Worm (Caenorhabditis elegans): ENCODE data around the gene C05G5.5.

Gene C05G5.5

DNA sequence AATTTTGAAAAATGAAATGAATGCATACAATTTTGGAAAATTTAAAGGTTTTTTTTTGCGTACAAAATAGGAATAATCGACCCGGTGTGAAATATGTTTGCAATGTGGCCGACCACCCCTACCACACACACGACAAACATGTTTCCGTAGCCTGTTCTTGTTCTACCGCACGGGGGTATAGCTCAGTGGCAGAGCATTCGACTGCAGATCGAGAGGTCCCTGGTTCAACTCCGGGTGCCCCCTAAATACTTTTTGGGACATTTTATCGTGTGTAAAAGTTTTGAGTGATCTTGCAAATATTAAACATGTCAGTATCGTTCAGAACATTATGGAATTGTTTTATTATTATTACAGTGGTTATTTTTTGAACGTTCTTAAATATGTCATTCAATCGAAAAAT lies 43.8 kb upstream of the C05G5.5 start (continued):
- peak; percentile 58 for TF ChIP-seq zim-3 (tag; optimal IDR thresholded peaks at IDR 0.05)
- peak; percentile 57 for TF ChIP-seq hlh-12 (tag; optimal IDR thresholded peaks at IDR 0.05)
- TF ChIP-seq ceh-40 (GFP tag; IDR thresholded peaks at IDR 0.05), result peak; percentile 92
- no peak for TF ChIP-seq hlh-26 (GFP tag; conservative IDR thresholded peaks at IDR 0.05)
- no peak for TF ChIP-seq let-526 (GFP tag; IDR thresholded peaks at IDR 0.05)
- TF ChIP-seq nhr-120 (GFP tag; IDR thresholded peaks at IDR 0.05), result peak; percentile 91
- TF ChIP-seq hmg-1.2 (GFP tag; IDR thresholded peaks at IDR 0.05), result no peak; the same call in 1 of the 2 replicates
- peak; percentile 46 for TF ChIP-seq T07F8.4 (tag; optimal IDR thresholded peaks at IDR 0.05)
- peak; percentile 29; the same call in 1 of the 2 replicates for TF ChIP-seq Y67H2A.10 (GFP tag; conservative IDR thresholded peaks at IDR 0.05)
- peak; percentile 37 for TF ChIP-seq ztf-3 (GFP tag; optimal IDR thresholded peaks at IDR 0.05)
- peak in 1 of 3 experiments; percentile 32 for TF ChIP-seq lin-35 (GFP tag; optimal IDR thresholded peaks at IDR 0.05)
- no peak for TF ChIP-seq unc-62 (GFP tag; optimal IDR thresholded peaks at IDR 0.05)

DNA sequence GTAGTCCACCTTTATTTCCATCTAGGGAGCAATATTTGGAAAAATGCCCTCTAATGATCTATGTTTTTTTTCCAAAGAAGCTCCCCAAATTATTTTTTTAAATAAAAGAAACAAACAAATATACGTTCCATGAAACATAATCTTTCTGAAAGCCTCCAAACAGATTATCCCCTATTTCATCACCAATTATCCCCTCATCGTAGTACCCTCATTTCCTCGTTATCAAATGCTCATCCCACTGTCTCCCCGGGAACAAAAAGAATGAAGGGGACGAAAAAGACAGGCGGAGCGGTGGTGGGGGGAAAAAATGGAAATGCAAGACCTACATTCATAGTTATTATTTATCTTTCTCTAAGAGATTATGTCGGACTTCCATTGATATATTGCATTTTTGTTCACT lies 36.5 kb upstream of the C05G5.5 start:
- TF ChIP-seq pbrm-1 (GFP tag; IDR thresholded peaks at IDR 0.05) (no peak), mel-28 (tag; optimal IDR thresholded peaks at IDR 0.05; ENCODE audit: borderline replicate concordance) (no peak), B0336.3 (GFP tag; IDR thresholded peaks at IDR 0.05) (no peak), nhr-120 (GFP tag; IDR thresholded peaks at IDR 0.05) (no peak), T07F8.4 (tag; optimal IDR thresholded peaks at IDR 0.05) (no peak), pha-4 (tag; optimal IDR thresholded peaks at IDR 0.05) (no peak), unc-62 (GFP tag; optimal IDR thresholded peaks at IDR 0.05) (no peak), ceh-79 (tag; optimal IDR thresholded peaks at IDR 0.05) (no peak), ztf-6 (GFP tag; IDR thresholded peaks at IDR 0.05) (no peak), tbp1 (GFP tag; optimal IDR thresholded peaks at IDR 0.05) (no peak), athp-1 (tag; optimal IDR thresholded peaks at IDR 0.05) (no peak), F33H1.4 (GFP tag; IDR thresholded peaks at IDR 0.05) (no peak)

DNA sequence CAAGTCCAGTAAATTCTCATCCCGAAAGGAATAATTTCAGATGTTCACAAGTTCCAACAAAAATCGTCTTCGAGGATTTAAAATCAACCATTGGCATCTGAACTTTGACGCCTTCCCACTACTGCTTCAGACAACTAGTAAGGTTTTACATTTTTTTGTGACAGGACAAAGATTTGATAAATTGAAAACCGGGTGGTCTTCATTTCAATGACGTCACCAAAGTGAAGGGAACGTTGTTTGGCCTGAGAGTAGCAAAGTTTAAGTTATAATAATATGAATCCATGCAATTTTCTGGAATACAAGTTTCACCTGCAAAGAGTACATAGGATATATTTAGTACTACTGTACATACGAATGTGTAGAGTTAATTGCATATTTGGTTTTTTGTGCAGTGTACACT lies 33.2 kb upstream of the C05G5.5 start:
- TF ChIP-seq Y53F4B.3 (GFP tag; IDR thresholded peaks at IDR 0.05), result no peak
- TF ChIP-seq die-1 (tag; optimal IDR thresholded peaks at IDR 0.05), result no peak
- no peak for TF ChIP-seq ztf-28 (GFP tag; IDR thresholded peaks at IDR 0.05)
- TF ChIP-seq lir-1 (GFP tag; conservative IDR thresholded peaks at IDR 0.05), result no peak
- no peak for TF ChIP-seq lsl-1 (GFP tag; optimal IDR thresholded peaks at IDR 0.05)
- TF ChIP-seq cebp-1 (GFP tag; IDR thresholded peaks at IDR 0.05), result no peak
- no peak for TF ChIP-seq cebp-1 (tag; optimal IDR thresholded peaks at IDR 0.05)
- TF ChIP-seq Y56A3A.18 (GFP tag; IDR thresholded peaks at IDR 0.05), result no peak
- no peak for TF ChIP-seq aptf-2 (GFP tag; conservative IDR thresholded peaks at IDR 0.05)
- no peak for TF ChIP-seq hsf-1 (GFP tag; IDR thresholded peaks at IDR 0.05)
- no peak for TF ChIP-seq let-607 (tag; optimal IDR thresholded peaks at IDR 0.05)
- TF ChIP-seq B0019.2 (GFP tag; conservative IDR thresholded peaks at IDR 0.05), result no peak
- TF ChIP-seq madf-10 (tag; optimal IDR thresholded peaks at IDR 0.05), result no peak
- TF ChIP-seq ceh-79 (tag; optimal IDR thresholded peaks at IDR 0.05), result no peak

DNA sequence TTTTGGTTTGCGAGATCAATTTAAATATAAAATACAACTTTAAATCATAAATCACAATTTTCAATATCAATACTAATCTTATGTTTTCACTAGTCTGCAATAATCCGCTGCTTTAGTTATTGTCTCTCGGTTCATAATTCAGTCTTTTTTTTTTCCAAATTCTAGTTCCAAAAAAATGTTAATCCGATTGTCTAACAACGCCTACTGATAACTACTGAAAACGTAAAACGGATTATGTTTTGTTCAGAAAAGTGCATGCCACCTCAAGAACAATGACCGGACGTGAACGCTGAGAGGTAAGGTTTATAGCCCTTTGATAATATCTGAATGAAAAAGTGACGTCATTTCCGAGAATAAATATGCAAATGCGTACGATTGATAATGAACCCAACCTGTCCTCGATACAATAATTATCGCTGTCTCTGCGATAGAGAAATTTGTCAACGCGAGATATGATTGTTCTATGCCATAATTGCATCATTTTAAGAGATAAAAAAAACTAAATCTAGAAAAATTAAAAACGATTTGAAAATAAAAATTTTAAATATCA lies 32.4 kb upstream of the C05G5.5 start, which contains the start of gene sprr-2:
Gene sprr-2, plus strand, starts transcription at position 248 of the 550 bp plus-strand sequence.
- TF ChIP-seq ceh-58 (GFP tag; IDR thresholded peaks at IDR 0.05) (no peak), mcd-1 (GFP tag; IDR thresholded peaks at IDR 0.05) (no peak), Y53G8AR.9 (GFP tag; conservative IDR thresholded peaks at IDR 0.05) (0 out of 2 replicates have a peak, but pooled peaks have one; percentile 28), attf-5 (GFP tag; optimal IDR thresholded peaks at IDR 0.05) (no peak), ztf-22 (GFP tag; optimal IDR thresholded peaks at IDR 0.05) (no peak), lin-40 (tag; optimal IDR thresholded peaks at IDR 0.05) (peak; percentile 0), madf-3 (GFP tag; IDR thresholded peaks at IDR 0.05) (0 out of 2 replicates have a peak, but pooled peaks have one; percentile 42), sdz-38 (tag; optimal IDR thresholded peaks at IDR 0.05) (no peak), ztf-26 (tag; optimal IDR thresholded peaks at IDR 0.05) (no peak), atf-7 (tag; optimal IDR thresholded peaks at IDR 0.05) (peak; percentile 58), Y53F4B.3 (GFP tag; IDR thresholded peaks at IDR 0.05) (no peak)
